Worm (Caenorhabditis elegans) whole organism, early embryonic: ENCODE data around the gene col-161.

ENCODE experiments used
- B0310.2 ChIP-seq: sonication (generic microtip); optimal IDR thresholded peaks from 2 replicates; lab custom pipeline; 2016; ENCODE audit warnings: mild to moderate bottlenecking, missing genetic modification characterization, missing compliant biosample characterization
- F13C5.2 ChIP-seq: sonication (generic microtip); optimal IDR thresholded peaks from 2 replicates; lab custom pipeline; 2017; ENCODE audit warnings: mild to moderate bottlenecking, missing genetic modification characterization, inconsistent platforms, missing compliant biosample characterization
- aly-1 ChIP-seq: sonication (generic microtip); optimal IDR thresholded peaks from 2 replicates; lab custom pipeline; 2016; ENCODE audit warnings: missing genetic modification characterization, missing compliant biosample characterization
- ama-1 ChIP-seq: fragments of 150-350 bp; optimal IDR thresholded peaks from 2 replicates; lab custom pipeline; 2014
- ceh-13 ChIP-seq: fragments of 200-800 bp; sonication (Bioruptor generic); optimal IDR thresholded peaks from 2 replicates; lab custom pipeline; 2018; ENCODE audit warnings: mild to moderate bottlenecking, missing genetic modification characterization, missing compliant biosample characterization
- ceh-36 ChIP-seq: sonication (generic microtip); optimal IDR thresholded peaks from 2 replicates; lab custom pipeline; 2016; ENCODE audit warnings: missing genetic modification characterization, inconsistent platforms, missing compliant biosample characterization
- ets-7 ChIP-seq: sonication (generic microtip); optimal IDR thresholded peaks from 2 replicates; lab custom pipeline; 2016; ENCODE audit warnings: missing genotype, missing genetic modification characterization, missing compliant biosample characterization
- flt-1 ChIP-seq: fragments of 200-800 bp; sonication (Bioruptor generic); IDR thresholded peaks from 2 replicates; pipeline ENCODE4 v1.3.6; 2022; ENCODE audit warnings: missing genetic modification characterization, missing compliant biosample characterization
- hmbx-1 ChIP-seq: sonication (generic microtip); optimal IDR thresholded peaks from 2 replicates; lab custom pipeline; 2016; ENCODE audit warnings: mild to moderate bottlenecking, missing genetic modification characterization, missing compliant biosample characterization
- hmg-4 ChIP-seq: fragments of 200-800 bp; sonication (Bioruptor generic); optimal IDR thresholded peaks from 2 replicates; lab custom pipeline; 2018; ENCODE audit warnings: mild to moderate bottlenecking, missing genetic modification characterization, missing compliant biosample characterization
- hnd-1 ChIP-seq: sonication (generic microtip); optimal IDR thresholded peaks from 2 replicates; lab custom pipeline; 2016; ENCODE audit warnings: missing genetic modification characterization, missing compliant biosample characterization
- pes-1 ChIP-seq: fragments of 200-800 bp; sonication (Bioruptor generic); IDR thresholded peaks from 2 replicates; pipeline ENCODE4 v1.3.6; 2022; ENCODE audit warnings: missing genetic modification reagents, missing genetic modification characterization, missing compliant biosample characterization
- scrt-1 ChIP-seq: fragments of 200-800 bp; sonication (Bioruptor generic); IDR thresholded peaks from 2 replicates; pipeline ENCODE4 v1.3.6; 2022; ENCODE audit warnings: missing genetic modification characterization, missing compliant biosample characterization
- sea-1 ChIP-seq: fragments of 200-800 bp; sonication (Bioruptor generic); conservative IDR thresholded peaks from 2 replicates; pipeline ENCODE4 v1.3.6; 2022; ENCODE audit warnings: missing genetic modification characterization, missing compliant biosample characterization
- tbx-11 ChIP-seq: fragments of 200-800 bp; sonication (Bioruptor generic); IDR thresholded peaks from 2 replicates; pipeline ENCODE4 v1.3.6; 2022; ENCODE audit warnings: missing genetic modification characterization, missing compliant biosample characterization
- tbx-37 ChIP-seq: fragments of 200-800 bp; sonication (Bioruptor generic); conservative IDR thresholded peaks from 2 replicates; pipeline ENCODE4 v1.3.6; 2022; ENCODE audit warnings: missing genetic modification reagents, missing genetic modification characterization, missing compliant biosample characterization
- tra-4 ChIP-seq: sonication (generic microtip); optimal IDR thresholded peaks from 2 replicates; lab custom pipeline; 2017; ENCODE audit warnings: missing genetic modification characterization, missing compliant biosample characterization

The col-161 gene

DNA sequence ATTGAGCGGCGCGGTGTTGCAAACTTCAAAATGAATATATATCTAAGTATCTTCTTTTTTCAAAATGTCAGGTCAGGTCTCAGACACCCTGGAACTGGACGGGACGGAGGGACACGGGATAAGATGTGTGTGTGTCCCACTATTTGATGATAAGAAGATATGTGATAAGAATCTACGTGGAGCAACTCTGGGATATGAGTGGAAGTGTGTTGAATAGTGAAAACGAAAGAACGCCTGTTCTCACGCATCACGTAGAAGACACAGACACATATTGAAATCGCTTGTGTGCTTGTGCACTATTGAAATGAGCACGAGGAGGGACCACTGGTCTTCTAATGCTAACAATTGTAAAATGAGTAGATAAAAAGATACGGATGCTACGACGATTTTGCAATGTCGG is 22.0 kb downstream of the col-161 start, which contains the start of gene uig-1:
Gene uig-1 (minus strand): TSS at position 120 of the 400 bp plus-strand sequence.
- TF ChIP-seq ceh-36 (tag; lab: Kevin White, UChicago) = no peak
- TF ChIP-seq ets-7 (tag; lab: Kevin White, UChicago) = no peak
- no peak for TF ChIP-seq hmg-4 (GFP tag; lab: Kevin White, UChicago)
- TF ChIP-seq tra-4 = no peak
- TF ChIP-seq aly-1 (tag; lab: Kevin White, UChicago) = no peak
- TF ChIP-seq B0310.2 (tag; lab: Kevin White, UChicago) = no peak

ce11 chrV:13294507-13294906 is 23.3 kb downstream of the col-161 start:
- no peak for TF ChIP-seq ceh-36 (tag; lab: Kevin White, UChicago)
- no peak for TF ChIP-seq aly-1 (tag; lab: Kevin White, UChicago)
- TF ChIP-seq B0310.2 (tag; lab: Kevin White, UChicago) = no peak
- no peak for TF ChIP-seq tbx-11

DNA sequence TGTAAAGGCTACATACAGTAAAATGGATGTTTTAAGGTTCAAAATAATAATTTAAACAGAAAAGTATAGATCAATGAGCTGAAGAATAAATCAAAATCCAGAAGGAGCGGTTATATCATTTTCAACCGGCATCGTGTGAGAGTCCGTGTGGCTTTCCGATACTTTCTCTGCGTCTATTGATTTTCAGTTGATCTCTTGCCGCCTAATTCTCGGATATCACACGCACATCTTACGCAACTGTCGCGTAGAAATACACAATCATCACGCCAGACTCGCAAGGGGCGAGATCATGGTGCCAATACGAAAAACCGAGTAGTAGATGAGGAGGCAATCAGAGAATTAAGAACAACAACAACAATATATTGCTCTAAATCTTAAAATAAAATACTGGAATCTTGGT is 28.9 kb downstream of the col-161 start:
- no peak for TF ChIP-seq tra-4

- TF ChIP-seq hmbx-1 (no peak), ceh-36 (tag; lab: Kevin White, UChicago) (no peak), hnd-1 (tag; lab: Kevin White, UChicago) (no peak), aly-1 (tag; lab: Kevin White, UChicago) (no peak), hmg-4 (GFP tag; lab: Kevin White, UChicago) (no peak), tbx-11 (no peak), scrt-1 (GFP tag; lab: Robert Waterston, UW) (no peak), ama-1 (no peak), F13C5.2 (tag; lab: Kevin White, UChicago) (no peak), tra-4 (no peak), sea-1 (GFP tag; lab: Robert Waterston, UW) (no peak), B0310.2 (tag; lab: Kevin White, UChicago) (no peak), ceh-13 (GFP tag; lab: Kevin White, UChicago) (no peak), tbx-37 (GFP tag; lab: Robert Waterston, UW) (no peak), flt-1 (no peak)
These were observed 31.3 kb downstream of the col-161 start for ce11 chrV:13286525-13286924.

DNA sequence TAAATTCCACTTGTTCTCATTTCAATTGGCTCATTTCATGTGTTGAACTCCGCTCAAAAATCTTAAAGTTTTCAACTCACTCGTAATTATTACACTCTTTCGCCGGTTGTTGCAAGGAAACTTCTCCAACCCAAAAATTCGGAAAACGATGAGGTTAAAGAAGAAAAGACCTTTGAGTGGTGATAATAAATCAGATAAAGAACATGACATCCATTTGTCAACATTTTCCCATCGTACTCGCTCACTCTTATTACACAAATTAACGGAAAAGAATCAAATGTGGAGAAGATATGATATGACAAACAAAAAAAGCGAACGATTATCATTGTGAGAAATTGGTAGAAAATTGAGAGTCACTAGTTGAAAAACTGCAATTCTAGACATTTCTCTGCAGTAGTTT is 32.5 kb downstream of the col-161 start:
- no peak for TF ChIP-seq hnd-1 (tag; lab: Kevin White, UChicago)
- no peak for TF ChIP-seq hmg-4 (GFP tag; lab: Kevin White, UChicago)
- no peak for TF ChIP-seq ceh-13 (GFP tag; lab: Kevin White, UChicago)
- no peak for TF ChIP-seq tra-4
- no peak for TF ChIP-seq flt-1
- TF ChIP-seq pes-1 (GFP tag; lab: Robert Waterston, UW) = no peak
- TF ChIP-seq tbx-37 (GFP tag; lab: Robert Waterston, UW) = no peak
- TF ChIP-seq ceh-36 (tag; lab: Kevin White, UChicago) = no peak
- no peak for TF ChIP-seq F13C5.2 (tag; lab: Kevin White, UChicago)
- no peak for TF ChIP-seq hmbx-1
- TF ChIP-seq scrt-1 (GFP tag; lab: Robert Waterston, UW) = no peak
- no peak for TF ChIP-seq B0310.2 (tag; lab: Kevin White, UChicago)

DNA sequence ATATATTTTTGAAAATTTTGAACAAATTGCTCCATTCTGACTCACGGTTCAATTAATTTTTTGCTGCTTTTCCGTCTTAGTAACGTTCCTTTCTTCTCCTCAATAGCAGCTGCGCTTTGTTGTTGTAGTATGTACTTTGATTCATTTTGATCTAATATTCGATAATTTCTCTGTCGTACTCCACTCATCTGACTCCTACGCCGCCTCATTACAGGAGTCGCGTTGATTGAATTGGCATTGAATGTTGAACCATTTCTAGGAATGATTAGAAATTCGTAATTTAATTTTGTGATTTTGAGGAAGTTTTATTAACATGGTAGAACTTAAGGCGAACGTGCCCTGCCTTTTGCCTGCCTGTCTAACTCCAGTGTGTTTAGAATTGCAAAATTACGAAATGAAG is 34.9 kb downstream of the col-161 start:
- TF ChIP-seq scrt-1 (GFP tag; lab: Robert Waterston, UW) (no peak), ets-7 (tag; lab: Kevin White, UChicago) (no peak), B0310.2 (tag; lab: Kevin White, UChicago) (no peak), aly-1 (tag; lab: Kevin White, UChicago) (no peak), hnd-1 (tag; lab: Kevin White, UChicago) (no peak), F13C5.2 (tag; lab: Kevin White, UChicago) (no peak), sea-1 (GFP tag; lab: Robert Waterston, UW) (no peak), tbx-11 (no peak), hmg-4 (GFP tag; lab: Kevin White, UChicago) (no peak), ama-1 (no peak), ceh-13 (GFP tag; lab: Kevin White, UChicago) (no peak), flt-1 (no peak), tbx-37 (GFP tag; lab: Robert Waterston, UW) (no peak), hmbx-1 (no peak), tra-4 (no peak), pes-1 (GFP tag; lab: Robert Waterston, UW) (no peak), ceh-36 (tag; lab: Kevin White, UChicago) (no peak)

DNA sequence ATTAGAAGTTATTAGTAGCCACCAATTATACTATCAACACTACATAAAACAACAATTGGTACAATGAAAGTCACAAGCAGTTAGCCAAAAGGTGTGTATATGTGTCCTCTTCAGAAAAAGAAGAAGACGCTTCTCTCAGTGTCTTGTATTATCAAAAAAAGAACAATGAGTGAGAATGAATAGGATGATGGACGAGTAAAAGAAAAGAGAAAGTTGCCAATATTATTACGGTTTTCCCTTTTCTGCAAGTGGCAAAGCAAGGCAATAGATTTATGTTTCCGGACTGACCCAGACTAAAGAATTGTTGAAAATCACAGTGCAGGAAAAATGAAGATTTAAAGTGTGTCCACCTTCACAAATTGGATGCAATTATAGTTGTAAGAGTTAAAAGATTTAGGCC is 37.4 kb downstream of the col-161 start:
- TF ChIP-seq ceh-13 (GFP tag; lab: Kevin White, UChicago) (no peak), scrt-1 (GFP tag; lab: Robert Waterston, UW) (no peak), tbx-37 (GFP tag; lab: Robert Waterston, UW) (no peak), hnd-1 (tag; lab: Kevin White, UChicago) (no peak), ceh-36 (tag; lab: Kevin White, UChicago) (no peak), tbx-11 (no peak), tra-4 (no peak), sea-1 (GFP tag; lab: Robert Waterston, UW) (no peak), hmbx-1 (no peak), F13C5.2 (tag; lab: Kevin White, UChicago) (no peak), ets-7 (tag; lab: Kevin White, UChicago) (no peak), pes-1 (GFP tag; lab: Robert Waterston, UW) (no peak), hmg-4 (GFP tag; lab: Kevin White, UChicago) (no peak)

DNA sequence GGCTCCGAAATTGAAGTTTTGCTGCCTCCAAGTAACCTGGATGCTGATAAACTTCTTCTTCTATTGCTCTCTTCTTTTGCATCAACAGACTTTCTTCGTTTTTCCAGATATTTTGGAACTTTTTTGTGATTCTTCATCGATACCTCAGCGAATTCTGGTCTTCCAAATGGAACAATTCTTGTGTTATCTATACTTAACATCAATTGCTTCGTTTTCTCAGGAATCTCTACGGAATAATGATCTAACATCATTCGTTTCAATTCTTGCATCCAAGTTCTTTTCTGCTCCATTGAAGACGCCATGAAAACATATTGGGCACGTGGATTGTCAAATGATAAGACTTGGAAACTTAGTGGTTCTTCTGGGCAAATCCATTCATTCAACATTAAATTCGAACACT is 41.9 kb downstream of the col-161 start, which contains the start of gene F32F2.4:
Gene F32F2.4 (plus strand): TSS at position 301 of the 400 bp plus-strand sequence.
- TF ChIP-seq tbx-37 (GFP tag; lab: Robert Waterston, UW) = no peak
